Fruit fly (Drosophila melanogaster): ENCODE data around the gene CG42238.

- no peak for TF ChIP-seq psq (GFP tag; optimal IDR thresholded peaks at IDR 0.05)
- TF ChIP-seq lola (GFP tag; optimal IDR thresholded peaks at IDR 0.05) = no peak
Observed at dm6 chr2L:21069776-21070175, 17.8 kb upstream of the CG42238 start.
